Fruit fly (Drosophila melanogaster) Kc167 (cell line): ENCODE measurements around the gene Dhc62B.

Experiments
- Myc ChIP-seq: fragments of >200 bp; optimal IDR thresholded peaks from 2 replicates; lab custom pipeline; 2017; ENCODE audit warnings: missing external identifiers
- Sin3A ChIP-seq: fragments of >200 bp; optimal IDR thresholded peaks from 2 replicates; lab custom pipeline; 2018; ENCODE audit warnings: missing external identifiers
- h ChIP-seq: fragments of >200 bp; optimal IDR thresholded peaks from 3 replicates; lab custom pipeline; 2018; ENCODE audit warnings: missing external identifiers
- insv ChIP-seq: fragments of >200 bp; optimal IDR thresholded peaks from 3 replicates; lab custom pipeline; 2018; ENCODE audit warnings: missing external identifiers
- psq ChIP-seq: fragments of >200 bp; optimal IDR thresholded peaks from 2 replicates; lab custom pipeline; 2017; ENCODE audit warnings: missing external identifiers
- ttk ChIP-seq: sonication (Bioruptor generic); optimal IDR thresholded peaks from 2 replicates; lab custom pipeline; 2017; ENCODE audit warnings: missing external identifiers

dm6 chr3L:1729380-1730159 is 42.0 kb downstream of the Dhc62B start:
- no peak for TF ChIP-seq psq (lab: Kevin White, UChicago)
- TF ChIP-seq Sin3A (lab: Kevin White, UChicago) = no peak
- TF ChIP-seq ttk (lab: Kevin White, UChicago) = no peak
- TF ChIP-seq insv (lab: Kevin White, UChicago) = no peak
- TF ChIP-seq h = no peak
- TF ChIP-seq Myc (lab: Kevin White, UChicago) = no peak
